Worm (Caenorhabditis elegans) whole organism, L4 larva: ENCODE measurements around the gene efn-3.
"Not testable (repeated sequence)": the region's sequence is repeated elsewhere in the genome, so short reads cannot be mapped to it uniquely, and the experiment has no call there.

ENCODE experiments used
- F49E8.2 ChIP-seq: sonication (generic microtip); optimal IDR thresholded peaks from 2 replicates; lab custom pipeline; 2016; ENCODE audit warnings: missing compliant biosample characterization, mild to moderate bottlenecking, missing genetic modification characterization, borderline replicate concordance
- Y75B8A.6 ChIP-seq: fragments of 200-800 bp; sonication (Bioruptor generic); IDR thresholded peaks from 2 replicates; pipeline ENCODE4 v1.3.6; 2022; ENCODE audit warnings: missing genetic modification reagents, missing genetic modification characterization, missing compliant biosample characterization
- aly-2 ChIP-seq: sonication (generic microtip); optimal IDR thresholded peaks from 2 replicates; lab custom pipeline; 2018; ENCODE audit warnings: missing biosample characterization, missing genetic modification characterization
- ama-1 ChIP-seq: fragments of 150-350 bp; optimal IDR thresholded peaks from 2 replicates; lab custom pipeline; 2014; ENCODE audit warnings: inconsistent platforms, mixed read lengths
- dve-1 ChIP-seq: sonication (generic microtip); optimal IDR thresholded peaks from 2 replicates; lab custom pipeline; 2017; ENCODE audit warnings: antibody characterized with exemption, mild to moderate bottlenecking, missing genetic modification characterization, missing compliant biosample characterization; ENCODE audit not compliant: insufficient read depth
- nhr-25 ChIP-seq: sonication (generic microtip); optimal IDR thresholded peaks from 2 replicates; lab custom pipeline; 2017; ENCODE audit warnings: missing genetic modification characterization, mild to moderate bottlenecking, missing compliant biosample characterization, antibody characterized with exemption, moderate library complexity, borderline replicate concordance; ENCODE audit not compliant: insufficient read depth
- nhr-42 ChIP-seq: fragments of 200-800 bp; sonication (Bioruptor generic); IDR thresholded peaks from 2 replicates; pipeline ENCODE4 v1.3.6; 2022; ENCODE audit warnings: missing genetic modification characterization, missing compliant biosample characterization
- nhr-77 ChIP-seq: fragments of 150-350 bp; optimal IDR thresholded peaks from 2 replicates; lab custom pipeline; 2014; ENCODE audit warnings: missing biosample characterization, missing genetic modification characterization
- pha-4 ChIP-seq, 2 experiments: fragments of 150-350 bp in 1 of 2; fragments of 200-800 bp in 1 of 2; sonication (Bioruptor generic) in 1 of 2; IDR thresholded peaks in 1 of 2; optimal IDR thresholded peaks in 1 of 2; 2 replicates each; pipeline versions ENCODE4 v1.3.6 to Lab custom; 2014 to 2022; ENCODE audit warnings: missing genetic modification characterization in 2 of 2, missing genetic modification reagents in 2 of 2, missing biosample characterization in 1 of 2, missing compliant biosample characterization in 1 of 2
- unc-62 ChIP-seq, 3 experiments: fragments of 150-350 bp in 1 of 3; sonication (generic microtip); optimal IDR thresholded peaks in 2 of 3; peaks in 1 of 3; 1 replicate in 1 of 3; 2 replicates in 2 of 3; lab custom pipeline; 2014 to 2017; ENCODE audit warnings: missing biosample characterization in 3 of 3, missing genetic modification characterization in 3 of 3, missing genetic modification reagents in 3 of 3, missing genotype in 1 of 3

- not testable (repeated sequence) for TF ChIP-seq dve-1 (tag; lab: Kevin White, UChicago); nhr-42 (GFP tag; lab: Robert Waterston, UW); aly-2 (tag; lab: Kevin White, UChicago); nhr-25 (tag; lab: Kevin White, UChicago); pha-4 (GFP tag; IDR thresholded peaks at IDR 0.05; lab: Robert Waterston, UW); pha-4 (tag; optimal IDR thresholded peaks at IDR 0.05; lab: Kevin White, UChicago); nhr-77 (tag; lab: Kevin White, UChicago); Y75B8A.6; F49E8.2; unc-62 (GFP tag; optimal IDR thresholded peaks at IDR 0.05 in 1 of 2; lab: Kevin White, UChicago); unc-62 (tag; optimal IDR thresholded peaks at IDR 0.05; lab: Kevin White, UChicago); ama-1 (lab: Kevin White, UChicago)
These were observed 48.5 kb downstream of the efn-3 start, which contains the start of gene fkh-4 for ce11 chrX:13428755-13429154.
